Worm (Caenorhabditis elegans) whole organism, L1 larva: ENCODE data around the gene mdf-1.

Experiments used
- C04F5.9 ChIP-seq: sonication (generic microtip); optimal IDR thresholded peaks from 2 replicates; lab custom pipeline; 2016; ENCODE audit warnings: missing genetic modification characterization, missing compliant biosample characterization
- C34B4.2 ChIP-seq: sonication (generic microtip); optimal IDR thresholded peaks from 2 replicates; lab custom pipeline; 2017; ENCODE audit warnings: mild to moderate bottlenecking, missing genetic modification characterization, missing compliant biosample characterization
- Y116A8C.19 ChIP-seq: sonication (generic microtip); optimal IDR thresholded peaks from 2 replicates; lab custom pipeline; 2016; ENCODE audit warnings: missing compliant biosample characterization, missing genetic modification characterization, borderline replicate concordance
- alr-1 ChIP-seq: fragments of 200-800 bp; sonication (Bioruptor generic); optimal IDR thresholded peaks from 2 replicates; lab custom pipeline; 2018; ENCODE audit warnings: borderline replicate concordance, mild to moderate bottlenecking, missing genetic modification characterization, missing compliant biosample characterization
- aly-2 ChIP-seq: fragments of 150-350 bp; optimal IDR thresholded peaks from 2 replicates; lab custom pipeline; 2014; ENCODE audit warnings: missing biosample characterization, missing genetic modification characterization
- ama-1 ChIP-seq: fragments of 150-350 bp; optimal IDR thresholded peaks from 2 replicates; lab custom pipeline; 2014
- blmp-1 ChIP-seq: fragments of 150-350 bp; optimal IDR thresholded peaks from 2 replicates; lab custom pipeline; 2014; ENCODE audit warnings: missing biosample characterization, missing genetic modification characterization
- ceh-8 ChIP-seq: fragments of 200-800 bp; sonication (Bioruptor generic); optimal IDR thresholded peaks from 2 replicates; lab custom pipeline; 2018; ENCODE audit warnings: mild to moderate bottlenecking, missing genetic modification characterization, moderate library complexity, missing compliant biosample characterization
- ceh-82 ChIP-seq, 3 experiments: fragments of 150-350 bp in 1 of 3; sonication (generic microtip) in 2 of 3; optimal IDR thresholded peaks; 2 replicates each; lab custom pipeline; 2014 to 2017; ENCODE audit warnings: missing biosample characterization in 3 of 3, missing genetic modification characterization in 3 of 3
- ceh-88 ChIP-seq: fragments of 200-800 bp; sonication (Bioruptor generic); IDR thresholded peaks from 2 replicates; pipeline ENCODE4 v1.3.6; 2022; ENCODE audit warnings: missing genetic modification characterization, missing compliant biosample characterization
- ces-1 ChIP-seq: fragments of 150-350 bp; optimal IDR thresholded peaks from 2 replicates; lab custom pipeline; 2014; ENCODE audit warnings: missing biosample characterization, missing genetic modification reagents, missing genetic modification characterization
- egl-27 ChIP-seq, 2 experiments: fragments of 150-350 bp in 1 of 2; sonication (generic microtip); optimal IDR thresholded peaks; 3 replicates each; lab custom pipeline; 2017 to 2018; ENCODE audit warnings: missing biosample characterization in 2 of 2, missing genetic modification characterization in 2 of 2, missing genetic modification reagents in 2 of 2
- elt-2 ChIP-seq: sonication (generic microtip); optimal IDR thresholded peaks from 2 replicates; lab custom pipeline; 2016; ENCODE audit warnings: missing genetic modification characterization, mild to moderate bottlenecking, inconsistent platforms, missing compliant biosample characterization, missing genetic modification reagents
- ets-5 ChIP-seq: fragments of 200-800 bp; sonication (Bioruptor generic); IDR thresholded peaks from 2 replicates; pipeline ENCODE4 v1.3.6; 2022; ENCODE audit warnings: missing genetic modification characterization, missing compliant biosample characterization
- fkh-10 ChIP-seq: sonication (generic microtip); optimal IDR thresholded peaks from 2 replicates; lab custom pipeline; 2017; ENCODE audit warnings: missing biosample characterization, missing genetic modification reagents, missing genetic modification characterization
- fkh-4 ChIP-seq: sonication (generic microtip); optimal IDR thresholded peaks from 2 replicates; lab custom pipeline; 2016; ENCODE audit warnings: missing compliant biosample characterization, missing genetic modification characterization, borderline replicate concordance
- fos-1 ChIP-seq: fragments of 150-350 bp; optimal IDR thresholded peaks from 2 replicates; lab custom pipeline; 2014; ENCODE audit warnings: missing biosample characterization, missing genetic modification characterization
- hlh-4 ChIP-seq: sonication (generic microtip); optimal IDR thresholded peaks from 2 replicates; lab custom pipeline; 2016; ENCODE audit warnings: mild to moderate bottlenecking, missing genetic modification characterization, missing compliant biosample characterization
- hpl-2 ChIP-seq: fragments of 150-350 bp; optimal IDR thresholded peaks from 2 replicates; lab custom pipeline; 2014; ENCODE audit warnings: missing biosample characterization, missing genetic modification reagents, missing genetic modification characterization
- irx-1 ChIP-seq: sonication (generic microtip); optimal IDR thresholded peaks from 2 replicates; lab custom pipeline; 2016; ENCODE audit warnings: missing genetic modification characterization, missing compliant biosample characterization
- isw-1 ChIP-seq: fragments of 200-800 bp; sonication (Bioruptor generic); IDR thresholded peaks from 2 replicates; pipeline ENCODE4 v1.3.6; 2022; ENCODE audit warnings: missing genetic modification characterization, missing compliant biosample characterization
- lin-14 ChIP-seq: fragments of 200-800 bp; sonication (Bioruptor generic); optimal IDR thresholded peaks from 2 replicates; lab custom pipeline; 2018; ENCODE audit warnings: mild to moderate bottlenecking, missing genetic modification characterization, moderate library complexity, missing compliant biosample characterization
- lin-35 ChIP-seq, 2 experiments: fragments of 150-350 bp; optimal IDR thresholded peaks; 2 replicates each; lab custom pipeline; 2014; ENCODE audit warnings: missing biosample characterization in 2 of 2, missing genetic modification characterization in 2 of 2, missing genetic modification reagents in 2 of 2
- lir-3 ChIP-seq: sonication (generic microtip); optimal IDR thresholded peaks from 2 replicates; lab custom pipeline; 2016; ENCODE audit warnings: mild to moderate bottlenecking, missing genetic modification characterization, moderate library complexity, missing compliant biosample characterization; ENCODE audit not compliant: poor library complexity
- lsy-2 ChIP-seq, 2 experiments: fragments of 150-350 bp; optimal IDR thresholded peaks; 2 replicates each; lab custom pipeline; 2014; ENCODE audit warnings: missing biosample characterization in 2 of 2, missing genetic modification characterization in 2 of 2
- mab-9 ChIP-seq: fragments of 200-800 bp; sonication (Bioruptor generic); IDR thresholded peaks from 2 replicates; pipeline ENCODE4 v1.3.6; 2022; ENCODE audit warnings: missing genetic modification reagents, missing genetic modification characterization, missing compliant biosample characterization
- mdl-1 ChIP-seq, 2 experiments: fragments of 150-350 bp; optimal IDR thresholded peaks; 2 replicates each; lab custom pipeline; 2014 to 2017; ENCODE audit warnings: missing biosample characterization in 2 of 2, missing genetic modification characterization in 2 of 2, inconsistent platforms in 1 of 2
- nhr-12 ChIP-seq: sonication (generic microtip); optimal IDR thresholded peaks from 2 replicates; lab custom pipeline; 2017; ENCODE audit warnings: missing biosample characterization, missing genetic modification characterization
- nhr-19 ChIP-seq: fragments of 200-800 bp; sonication (Bioruptor generic); conservative IDR thresholded peaks from 2 replicates; pipeline ENCODE4 v1.3.6; 2022; ENCODE audit warnings: missing genetic modification characterization, missing compliant biosample characterization
- nhr-20 ChIP-seq: sonication (generic microtip); optimal IDR thresholded peaks from 2 replicates; lab custom pipeline; 2016; ENCODE audit warnings: mild to moderate bottlenecking, missing genetic modification characterization, missing compliant biosample characterization
- nhr-28 ChIP-seq: fragments of 150-350 bp; optimal IDR thresholded peaks from 2 replicates; lab custom pipeline; 2014; ENCODE audit warnings: missing biosample characterization, missing genetic modification characterization
- nhr-47 ChIP-seq: sonication (generic microtip); optimal IDR thresholded peaks from 2 replicates; lab custom pipeline; 2016; ENCODE audit warnings: mild to moderate bottlenecking, missing genetic modification characterization, moderate library complexity, missing compliant biosample characterization
- nhr-71 ChIP-seq: sonication (generic microtip); optimal IDR thresholded peaks from 2 replicates; lab custom pipeline; 2016; ENCODE audit warnings: mild to moderate bottlenecking, missing genetic modification characterization, moderate library complexity, missing compliant biosample characterization
- nhr-76 ChIP-seq: sonication (generic microtip); optimal IDR thresholded peaks from 2 replicates; lab custom pipeline; 2017; ENCODE audit warnings: missing biosample characterization, missing genetic modification characterization
- nhr-84 ChIP-seq: sonication (generic microtip); optimal IDR thresholded peaks from 2 replicates; lab custom pipeline; 2017; ENCODE audit warnings: missing biosample characterization, missing genetic modification characterization
- nhr-85 ChIP-seq: sonication (generic microtip); peaks from one replicate; lab custom pipeline; 2016; ENCODE audit warnings: missing genetic modification characterization, inconsistent platforms, missing compliant biosample characterization
- nhr-90 ChIP-seq: sonication (generic microtip); optimal IDR thresholded peaks from 2 replicates; lab custom pipeline; 2016; ENCODE audit warnings: mild to moderate bottlenecking, missing genetic modification characterization, missing compliant biosample characterization; ENCODE audit not compliant: poor library complexity
- pag-3 ChIP-seq: sonication (generic microtip); optimal IDR thresholded peaks from 2 replicates; lab custom pipeline; 2017; ENCODE audit warnings: missing genetic modification characterization, mild to moderate bottlenecking, missing compliant biosample characterization, antibody characterized with exemption, borderline replicate concordance; ENCODE audit not compliant: insufficient read depth
- pax-3 ChIP-seq: fragments of 200-800 bp; sonication (Bioruptor generic); optimal IDR thresholded peaks from 2 replicates; lab custom pipeline; 2018; ENCODE audit warnings: mild to moderate bottlenecking, missing genetic modification characterization, moderate library complexity, missing compliant biosample characterization
- pqm-1 ChIP-seq: sonication (generic microtip); optimal IDR thresholded peaks from 3 replicates; lab custom pipeline; 2017; ENCODE audit warnings: missing biosample characterization, missing genetic modification characterization
- skn-1 ChIP-seq: fragments of 150-350 bp; optimal IDR thresholded peaks from 2 replicates; lab custom pipeline; 2014; ENCODE audit warnings: missing biosample characterization, missing genetic modification characterization
- snpc-4 ChIP-seq: fragments of 150-350 bp; optimal IDR thresholded peaks from 2 replicates; lab custom pipeline; 2014; ENCODE audit warnings: missing biosample characterization, missing genetic modification characterization
- snu-23 ChIP-seq: sonication (generic microtip); optimal IDR thresholded peaks from 2 replicates; lab custom pipeline; 2016; ENCODE audit warnings: missing genetic modification characterization, missing compliant biosample characterization
- sox-4 ChIP-seq: sonication (generic microtip); optimal IDR thresholded peaks from 2 replicates; lab custom pipeline; 2016; ENCODE audit warnings: missing genetic modification characterization, missing compliant biosample characterization
- swsn-7 ChIP-seq: sonication (generic microtip); optimal IDR thresholded peaks from 2 replicates; lab custom pipeline; 2016; ENCODE audit warnings: missing genetic modification characterization, missing compliant biosample characterization
- tlp-1 ChIP-seq: fragments of 150-350 bp; optimal IDR thresholded peaks from 2 replicates; lab custom pipeline; 2014; ENCODE audit warnings: missing biosample characterization, missing genetic modification characterization
- unc-30 ChIP-seq: sonication (generic microtip); optimal IDR thresholded peaks from 2 replicates; lab custom pipeline; 2017; ENCODE audit warnings: missing biosample characterization, missing genetic modification characterization
- unc-62 ChIP-seq: fragments of 150-350 bp; optimal IDR thresholded peaks from 2 replicates; lab custom pipeline; 2014; ENCODE audit warnings: missing biosample characterization, missing genetic modification reagents, missing genetic modification characterization
- unc-98 ChIP-seq: fragments of 200-800 bp; sonication (Bioruptor generic); IDR thresholded peaks from 2 replicates; pipeline ENCODE4 v1.3.6; 2022; ENCODE audit warnings: missing genetic modification characterization, missing compliant biosample characterization
- vab-15 ChIP-seq: sonication (generic microtip); optimal IDR thresholded peaks from 2 replicates; lab custom pipeline; 2017; ENCODE audit warnings: missing genotype, mild to moderate bottlenecking, missing genetic modification characterization, missing compliant biosample characterization
- zag-1 ChIP-seq: fragments of 150-350 bp; optimal IDR thresholded peaks from 2 replicates; lab custom pipeline; 2014; ENCODE audit warnings: missing biosample characterization, missing genetic modification characterization

Gene mdf-1

DNA sequence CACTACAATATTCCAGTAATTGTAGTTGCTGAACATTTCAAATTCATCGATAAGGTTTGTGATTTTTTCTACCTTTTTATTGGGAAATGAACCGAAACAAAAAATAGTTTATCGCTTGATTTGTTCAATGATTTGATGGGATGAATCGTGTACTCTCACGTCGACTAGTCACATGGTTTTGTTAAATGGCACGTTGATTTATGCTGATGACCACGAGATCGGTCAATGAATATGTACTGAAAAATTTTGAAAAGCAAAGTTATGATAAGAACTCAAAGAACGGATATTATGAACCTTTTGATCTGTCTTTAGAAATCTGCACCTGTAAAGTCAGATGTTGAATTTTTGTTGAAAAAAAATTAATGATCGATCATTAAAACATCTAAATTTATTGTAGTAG is 27.7 kb downstream of the mdf-1 start (continued):
- TF ChIP-seq ceh-8 (GFP tag; lab: Kevin White, UChicago), result no peak
- TF ChIP-seq nhr-28, result no peak
- peak; percentile 69 for TF ChIP-seq nhr-47 (tag; lab: Kevin White, UChicago)
- peak in 1 of 2 experiments; percentile 86 for TF ChIP-seq lin-35 (GFP tag; optimal IDR thresholded peaks at IDR 0.05; lab: Kevin White, UChicago)
- TF ChIP-seq tlp-1 (tag; lab: Kevin White, UChicago), result no peak
- TF ChIP-seq ama-1, result peak; percentile 41
- TF ChIP-seq C04F5.9 (tag; lab: Kevin White, UChicago), result no peak
- no peak for TF ChIP-seq snpc-4 (tag; lab: Kevin White, UChicago)
- TF ChIP-seq lin-14 (GFP tag; lab: Kevin White, UChicago), result peak; percentile 85
- peak; percentile 78 for TF ChIP-seq elt-2
- peak; percentile 87 for TF ChIP-seq nhr-90
- TF ChIP-seq pax-3 (tag; lab: Kevin White, UChicago), result no peak
- no peak for TF ChIP-seq Y116A8C.19
- TF ChIP-seq pqm-1 (tag; lab: Kevin White, UChicago), result no peak
- peak; percentile 48; the same call in 1 of the 2 replicates for TF ChIP-seq mab-9 (GFP tag; lab: Robert Waterston, UW)
- TF ChIP-seq ceh-88 (GFP tag; lab: Robert Waterston, UW), result 0 out of 2 replicates have a peak, but pooled peaks have one; percentile 35
- TF ChIP-seq nhr-20, result peak; percentile 94
- peak; percentile 95 for TF ChIP-seq nhr-19 (GFP tag; lab: Robert Waterston, UW)
- peak; percentile 79 for TF ChIP-seq snu-23 (GFP tag; lab: Kevin White, UChicago)
- no peak for TF ChIP-seq nhr-76
- no peak for TF ChIP-seq hlh-4 (tag; lab: Kevin White, UChicago)

DNA sequence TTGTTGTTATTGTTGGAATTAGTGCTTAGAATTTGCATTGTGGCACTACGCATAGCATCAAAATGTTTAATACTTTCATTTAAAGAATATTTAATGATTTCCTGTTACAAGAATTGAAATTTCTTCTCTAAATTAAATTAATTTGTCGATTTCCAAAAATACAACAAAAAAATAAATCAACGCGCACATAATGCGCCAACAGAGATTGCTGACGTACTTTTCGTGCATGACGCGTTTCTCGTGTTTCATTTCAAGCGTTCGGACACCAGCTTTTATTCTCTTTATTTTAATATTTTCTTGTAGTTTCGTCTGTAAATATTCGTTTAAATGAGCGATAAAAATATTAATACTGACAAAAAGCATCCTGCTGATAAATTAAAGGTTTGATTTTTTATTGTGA is 30.4 kb downstream of the mdf-1 start, which contains the start of gene eif-2Bdelta:
Gene eif-2Bdelta (plus strand): TSS at position 235 of the 400 bp plus-strand sequence.
- no peak for TF ChIP-seq nhr-12 (tag; lab: Kevin White, UChicago)
- no peak for TF ChIP-seq ceh-88 (GFP tag; lab: Robert Waterston, UW)
- TF ChIP-seq unc-62, result no peak
- TF ChIP-seq zag-1 (tag; lab: Kevin White, UChicago), result no peak
- TF ChIP-seq vab-15 (tag; lab: Kevin White, UChicago), result no peak
- no peak for TF ChIP-seq unc-98
- TF ChIP-seq hpl-2 (GFP tag; lab: Kevin White, UChicago), result no peak
- peak; percentile 76 for TF ChIP-seq swsn-7
- no peak for TF ChIP-seq Y116A8C.19
- peak; percentile 71 to 84 for TF ChIP-seq lsy-2 (tag; optimal IDR thresholded peaks at IDR 0.05; lab: Kevin White, UChicago)
- peak; percentile 20 to 45 (median 45) for TF ChIP-seq ceh-82 (tag; optimal IDR thresholded peaks at IDR 0.05; lab: Kevin White, UChicago)
- no peak for TF ChIP-seq aly-2 (tag; lab: Kevin White, UChicago)
- no peak for TF ChIP-seq fkh-10 (GFP tag; lab: Kevin White, UChicago)
- no peak for TF ChIP-seq pag-3 (tag; lab: Kevin White, UChicago)
- TF ChIP-seq hlh-4 (tag; lab: Kevin White, UChicago), result no peak
- TF ChIP-seq ama-1, result no peak
- peak; percentile 76 for TF ChIP-seq irx-1 (tag; lab: Kevin White, UChicago)
- TF ChIP-seq ces-1 (GFP tag; lab: Kevin White, UChicago), result no peak
- TF ChIP-seq lin-14 (GFP tag; lab: Kevin White, UChicago), result peak; percentile 72
- TF ChIP-seq nhr-84, result no peak
- TF ChIP-seq blmp-1 (tag; lab: Kevin White, UChicago), result peak; percentile 52
- no peak for TF ChIP-seq fos-1 (tag; lab: Kevin White, UChicago)
- TF ChIP-seq lin-35 (GFP tag; optimal IDR thresholded peaks at IDR 0.05; lab: Kevin White, UChicago), result peak; percentile 49 to 76
- peak; percentile 74 for TF ChIP-seq nhr-90
- TF ChIP-seq fkh-4 (tag; lab: Kevin White, UChicago), result no peak
- TF ChIP-seq egl-27 (tag; optimal IDR thresholded peaks at IDR 0.05; lab: Kevin White, UChicago), result no peak
- TF ChIP-seq unc-30 (tag; lab: Kevin White, UChicago), result no peak
- TF ChIP-seq skn-1, result peak; percentile 29
- no peak for TF ChIP-seq alr-1 (tag; lab: Kevin White, UChicago)
- peak; percentile 80 for TF ChIP-seq nhr-85
- TF ChIP-seq mdl-1 (tag; optimal IDR thresholded peaks at IDR 0.05; lab: Kevin White, UChicago), result peak in 1 of 2 experiments; percentile 26
- TF ChIP-seq isw-1 (GFP tag; lab: Robert Waterston, UW), result peak; percentile 59
- peak; percentile 79 for TF ChIP-seq snu-23 (GFP tag; lab: Kevin White, UChicago)
- TF ChIP-seq C34B4.2, result no peak
- TF ChIP-seq ets-5 (GFP tag; lab: Robert Waterston, UW), result no peak
- peak; percentile 83 for TF ChIP-seq nhr-71 (tag; lab: Kevin White, UChicago)
- TF ChIP-seq sox-4 (tag; lab: Kevin White, UChicago), result peak; percentile 63
- TF ChIP-seq lir-3 (tag; lab: Kevin White, UChicago), result no peak
